Worm (Caenorhabditis elegans) whole organism, young adult: ENCODE measurements around the gene T06E8.2.

ENCODE experiments used
- B0035.1 ChIP-seq: sonication (generic microtip); optimal IDR thresholded peaks from 2 replicates; lab custom pipeline; 2016; ENCODE audit warnings: missing genetic modification characterization, mild to moderate bottlenecking, missing compliant biosample characterization, missing genotype, missing genetic modification reagents
- B0336.3 ChIP-seq: fragments of 200-800 bp; sonication (Bioruptor generic); IDR thresholded peaks from 2 replicates; pipeline ENCODE4 v1.3.6; 2022; ENCODE audit warnings: missing genetic modification characterization, missing compliant biosample characterization
- C17E4.6 ChIP-seq: fragments of 200-800 bp; sonication (Bioruptor generic); IDR thresholded peaks from 2 replicates; pipeline ENCODE4 v1.3.6; 2022; ENCODE audit warnings: missing genetic modification reagents, missing genetic modification characterization, missing compliant biosample characterization
- D2030.7 ChIP-seq: fragments of 200-800 bp; sonication (Bioruptor generic); IDR thresholded peaks from 2 replicates; pipeline ENCODE4 v1.3.6; 2022; ENCODE audit warnings: missing genetic modification reagents, missing genetic modification characterization, missing compliant biosample characterization
- F49E8.2 ChIP-seq: sonication (generic microtip); optimal IDR thresholded peaks from 3 replicates; lab custom pipeline; 2017; ENCODE audit warnings: missing genetic modification characterization, mild to moderate bottlenecking, missing compliant biosample characterization, antibody characterized with exemption, moderate library complexity; ENCODE audit not compliant: insufficient read depth
- F57A8.1 ChIP-seq: fragments of 200-800 bp; sonication (Bioruptor generic); optimal IDR thresholded peaks from 2 replicates; lab custom pipeline; 2018; ENCODE audit warnings: mild to moderate bottlenecking, missing genetic modification characterization, moderate library complexity, missing compliant biosample characterization
- K11D2.4 ChIP-seq: fragments of 200-800 bp; sonication (Bioruptor generic); IDR thresholded peaks from 2 replicates; pipeline ENCODE4 v1.3.6; 2022; ENCODE audit warnings: missing genetic modification reagents, missing genetic modification characterization, missing compliant biosample characterization
- Y53G8AR.9 ChIP-seq: fragments of 200-800 bp; sonication (Bioruptor generic); conservative IDR thresholded peaks from 2 replicates; pipeline ENCODE4 v1.3.6; 2022; ENCODE audit warnings: missing genetic modification reagents, missing genetic modification characterization, missing compliant biosample characterization
- Y79H2A.3 ChIP-seq: fragments of 200-800 bp; sonication (Bioruptor generic); conservative IDR thresholded peaks from 2 replicates; pipeline ENCODE4 v1.3.6; 2022; ENCODE audit warnings: missing genetic modification reagents, missing genetic modification characterization, missing compliant biosample characterization
- Y95B8A.8 ChIP-seq: fragments of 200-800 bp; sonication (Bioruptor generic); IDR thresholded peaks from 2 replicates; pipeline ENCODE4 v1.3.6; 2022; ENCODE audit warnings: missing genetic modification reagents, missing genetic modification characterization, missing compliant biosample characterization
- akir-1 ChIP-seq: fragments of 200-800 bp; sonication (Bioruptor generic); optimal IDR thresholded peaks from 2 replicates; lab custom pipeline; 2018; ENCODE audit warnings: mild to moderate bottlenecking, missing genetic modification characterization, moderate library complexity, missing compliant biosample characterization
- aptf-2 ChIP-seq: fragments of 200-800 bp; sonication (Bioruptor generic); conservative IDR thresholded peaks from 2 replicates; pipeline ENCODE4 v1.3.6; 2022; ENCODE audit warnings: missing genetic modification reagents, missing genetic modification characterization, missing compliant biosample characterization
- aptf-3 ChIP-seq: fragments of 200-800 bp; sonication (Bioruptor generic); IDR thresholded peaks from 2 replicates; pipeline ENCODE4 v1.3.6; 2022; ENCODE audit warnings: missing genetic modification characterization, missing compliant biosample characterization
- athp-1 ChIP-seq: sonication (generic microtip); optimal IDR thresholded peaks from 2 replicates; lab custom pipeline; 2017; ENCODE audit warnings: mild to moderate bottlenecking, missing genetic modification characterization, missing compliant biosample characterization
- attf-3 ChIP-seq: fragments of 200-800 bp; sonication (Bioruptor generic); conservative IDR thresholded peaks from 2 replicates; pipeline ENCODE4 v1.3.6; 2022; ENCODE audit warnings: missing genetic modification reagents, missing genetic modification characterization, missing compliant biosample characterization
- attf-5 ChIP-seq: fragments of 200-800 bp; sonication (Bioruptor generic); optimal IDR thresholded peaks from 2 replicates; lab custom pipeline; 2018; ENCODE audit warnings: mild to moderate bottlenecking, missing genetic modification characterization, missing compliant biosample characterization
- attf-6 ChIP-seq: fragments of 200-800 bp; sonication (Bioruptor generic); IDR thresholded peaks from 2 replicates; pipeline ENCODE4 v1.3.6; 2022; ENCODE audit warnings: missing genetic modification reagents, missing genetic modification characterization, missing compliant biosample characterization
- cebp-1 ChIP-seq, 2 experiments: fragments of 200-800 bp in 1 of 2; sonication (Bioruptor generic) in 1 of 2; sonication (generic microtip) in 1 of 2; IDR thresholded peaks in 1 of 2; optimal IDR thresholded peaks in 1 of 2; 2 replicates each; pipeline versions ENCODE4 v1.3.6 to Lab custom; 2017 to 2022; ENCODE audit warnings: missing compliant biosample characterization in 2 of 2, missing genetic modification characterization in 2 of 2, mild to moderate bottlenecking in 1 of 2, missing genetic modification reagents in 1 of 2, moderate library complexity in 1 of 2
- ceh-91 ChIP-seq: fragments of 200-800 bp; sonication (Bioruptor generic); IDR thresholded peaks from 2 replicates; pipeline ENCODE4 v1.3.6; 2022; ENCODE audit warnings: missing genetic modification reagents, missing genetic modification characterization, missing compliant biosample characterization
- die-1 ChIP-seq: sonication (generic microtip); optimal IDR thresholded peaks from 2 replicates; lab custom pipeline; 2016; ENCODE audit warnings: missing genotype, mild to moderate bottlenecking, missing genetic modification characterization, missing compliant biosample characterization
- dox-1 ChIP-seq: fragments of 200-800 bp; sonication (Bioruptor generic); IDR thresholded peaks from 2 replicates; pipeline ENCODE4 v1.3.6; 2022; ENCODE audit warnings: missing genetic modification reagents, missing genetic modification characterization, missing compliant biosample characterization
- egl-18 ChIP-seq: fragments of 200-800 bp; sonication (Bioruptor generic); IDR thresholded peaks from 2 replicates; pipeline ENCODE4 v1.3.6; 2022; ENCODE audit warnings: missing genetic modification reagents, missing genetic modification characterization, missing compliant biosample characterization
- egl-44 ChIP-seq: fragments of 200-800 bp; sonication (Bioruptor generic); IDR thresholded peaks from 2 replicates; pipeline ENCODE4 v1.3.6; 2022; ENCODE audit warnings: missing genetic modification reagents, missing genetic modification characterization, missing compliant biosample characterization
- ets-4 ChIP-seq: fragments of 200-800 bp; sonication (Bioruptor generic); optimal IDR thresholded peaks from 2 replicates; lab custom pipeline; 2018; ENCODE audit warnings: mild to moderate bottlenecking, missing genetic modification characterization, missing compliant biosample characterization
- him-1 ChIP-seq: sonication (generic microtip); optimal IDR thresholded peaks from 2 replicates; lab custom pipeline; 2016; ENCODE audit warnings: missing genotype, missing genetic modification reagents, missing genetic modification characterization, missing compliant biosample characterization
- hmg-1.2 ChIP-seq: fragments of 200-800 bp; sonication (Bioruptor generic); IDR thresholded peaks from 2 replicates; pipeline ENCODE4 v1.3.6; 2022; ENCODE audit warnings: missing genetic modification reagents, missing genetic modification characterization, missing compliant biosample characterization
- hmg-20 ChIP-seq: fragments of 200-800 bp; sonication (Bioruptor generic); IDR thresholded peaks from 2 replicates; pipeline ENCODE4 v1.3.6; 2022; ENCODE audit warnings: missing genetic modification reagents, missing genetic modification characterization, missing compliant biosample characterization
- hsf-1 ChIP-seq: fragments of 200-800 bp; sonication (Bioruptor generic); IDR thresholded peaks from 2 replicates; pipeline ENCODE4 v1.3.6; 2022; ENCODE audit warnings: missing genetic modification reagents, missing genetic modification characterization, missing compliant biosample characterization
- let-526 ChIP-seq: fragments of 200-800 bp; sonication (Bioruptor generic); IDR thresholded peaks from 2 replicates; pipeline ENCODE4 v1.3.6; 2022; ENCODE audit warnings: missing genetic modification reagents, missing genetic modification characterization, missing compliant biosample characterization
- let-607 ChIP-seq, 2 experiments: fragments of 200-800 bp in 1 of 2; sonication (Bioruptor generic) in 1 of 2; sonication (generic microtip) in 1 of 2; optimal IDR thresholded peaks; 2 replicates each; lab custom pipeline; 2016 to 2018; ENCODE audit warnings: mild to moderate bottlenecking in 2 of 2, missing compliant biosample characterization in 2 of 2, missing genetic modification characterization in 2 of 2, moderate library complexity in 2 of 2, missing genotype in 1 of 2
- lin-26 ChIP-seq: fragments of 200-800 bp; sonication (Bioruptor generic); IDR thresholded peaks from 2 replicates; pipeline ENCODE4 v1.3.6; 2022; ENCODE audit warnings: missing genetic modification reagents, missing genetic modification characterization, missing compliant biosample characterization
- lsl-1 ChIP-seq: fragments of 200-800 bp; sonication (Bioruptor generic); optimal IDR thresholded peaks from 2 replicates; lab custom pipeline; 2018; ENCODE audit warnings: mild to moderate bottlenecking, missing genetic modification characterization, moderate library complexity, missing compliant biosample characterization
- madf-10 ChIP-seq: sonication (generic microtip); optimal IDR thresholded peaks from 2 replicates; lab custom pipeline; 2016; ENCODE audit warnings: mild to moderate bottlenecking, missing genetic modification characterization, missing compliant biosample characterization
- madf-3 ChIP-seq: fragments of 200-800 bp; sonication (Bioruptor generic); IDR thresholded peaks from 2 replicates; pipeline ENCODE4 v1.3.6; 2022; ENCODE audit warnings: missing genetic modification reagents, missing genetic modification characterization, missing compliant biosample characterization
- madf-6 ChIP-seq: fragments of 200-800 bp; sonication (Bioruptor generic); IDR thresholded peaks from 2 replicates; pipeline ENCODE4 v1.3.6; 2022; ENCODE audit warnings: missing genetic modification reagents, missing genetic modification characterization, missing compliant biosample characterization
- nhr-27 ChIP-seq: fragments of 200-800 bp; sonication (Bioruptor generic); optimal IDR thresholded peaks from 2 replicates; lab custom pipeline; 2018; ENCODE audit warnings: mild to moderate bottlenecking, missing genetic modification characterization, moderate library complexity, missing compliant biosample characterization
- pha-4 ChIP-seq: fragments of 150-350 bp; sonication (generic microtip); optimal IDR thresholded peaks from 2 replicates; lab custom pipeline; 2014; ENCODE audit warnings: missing biosample characterization, missing genetic modification reagents, missing genetic modification characterization
- rcor-1 ChIP-seq: fragments of 200-800 bp; sonication (Bioruptor generic); IDR thresholded peaks from 2 replicates; pipeline ENCODE4 v1.3.6; 2022; ENCODE audit warnings: missing genetic modification reagents, missing genetic modification characterization, missing compliant biosample characterization
- sdz-38 ChIP-seq: sonication (generic microtip); optimal IDR thresholded peaks from 2 replicates; lab custom pipeline; 2016; ENCODE audit warnings: missing genotype, missing genetic modification characterization, missing compliant biosample characterization
- tlf-1 ChIP-seq: fragments of 200-800 bp; sonication (Bioruptor generic); optimal IDR thresholded peaks from 2 replicates; lab custom pipeline; 2018; ENCODE audit warnings: mild to moderate bottlenecking, missing genetic modification characterization, missing compliant biosample characterization
- zfh-2 ChIP-seq: fragments of 200-800 bp; sonication (Bioruptor generic); conservative IDR thresholded peaks from 2 replicates; pipeline ENCODE4 v1.3.6; 2022; ENCODE audit warnings: missing genetic modification reagents, missing genetic modification characterization, missing compliant biosample characterization
- zim-3 ChIP-seq: sonication (generic microtip); optimal IDR thresholded peaks from 2 replicates; lab custom pipeline; 2017; ENCODE audit warnings: mild to moderate bottlenecking, missing genetic modification characterization, moderate library complexity, missing compliant biosample characterization

The T06E8.2 gene

DNA sequence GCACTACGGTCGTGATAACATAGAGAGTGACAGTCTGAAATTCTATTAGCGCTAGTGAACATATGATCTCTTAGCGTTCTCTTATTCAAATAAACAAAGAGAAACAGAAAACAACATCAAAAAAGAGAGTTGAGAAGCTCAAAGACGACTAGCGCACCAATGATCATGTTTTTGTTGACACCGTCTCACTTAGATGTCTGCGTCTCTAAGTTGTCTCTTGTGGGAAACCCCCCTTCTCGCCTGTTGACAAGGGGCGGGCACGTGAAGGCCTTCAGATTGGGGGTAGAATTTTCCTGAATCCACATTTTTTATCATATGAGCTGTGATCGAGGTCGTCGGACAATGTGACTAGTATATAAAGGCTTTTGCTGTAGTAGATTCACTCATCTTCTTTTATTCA lies 16.3 kb downstream of the T06E8.2 start (continued):
- TF ChIP-seq pha-4 (tag; lab: Kevin White, UChicago) (no peak), nhr-27 (no peak), ets-4 (GFP tag; lab: Kevin White, UChicago) (no peak), hmg-20 (GFP tag; lab: Robert Waterston, UW) (no peak), ceh-91 (GFP tag; lab: Robert Waterston, UW) (no peak), rcor-1 (GFP tag; lab: Robert Waterston, UW) (no peak), F57A8.1 (no peak), sdz-38 (tag; lab: Kevin White, UChicago) (no peak), attf-3 (GFP tag; lab: Robert Waterston, UW) (no peak), die-1 (tag; lab: Kevin White, UChicago) (no peak), attf-6 (GFP tag; lab: Robert Waterston, UW) (no peak), zim-3 (tag; lab: Kevin White, UChicago) (no peak), egl-44 (GFP tag; lab: Robert Waterston, UW) (no peak), F49E8.2 (tag; lab: Kevin White, UChicago) (no peak), lsl-1 (no peak), madf-10 (tag; lab: Kevin White, UChicago) (no peak), B0035.1 (tag; lab: Kevin White, UChicago) (no peak), C17E4.6 (no peak), hsf-1 (GFP tag; lab: Robert Waterston, UW) (peak; percentile 27; the same call in 1 of the 2 replicates)

- no peak for TF ChIP-seq akir-1
- TF ChIP-seq athp-1 (tag; lab: Kevin White, UChicago): peak; percentile 59
- 0 out of 2 replicates have a peak, but pooled peaks have one; percentile 36 for TF ChIP-seq aptf-3 (GFP tag; lab: Robert Waterston, UW)
- TF ChIP-seq C17E4.6: no peak; the same call in 1 of the 2 replicates
- peak; percentile 10 for TF ChIP-seq lsl-1
- TF ChIP-seq attf-6 (GFP tag; lab: Robert Waterston, UW): peak; percentile 23; the same call in 1 of the 2 replicates
- TF ChIP-seq dox-1: peak; percentile 56
- 0 out of 2 replicates have a peak, but pooled peaks have one; percentile 4 for TF ChIP-seq madf-3 (GFP tag; lab: Robert Waterston, UW)
- peak; percentile 43; the same call in 1 of the 2 replicates for TF ChIP-seq lin-26
- no peak for TF ChIP-seq cebp-1 (GFP tag; IDR thresholded peaks at IDR 0.05; lab: Robert Waterston, UW)
- peak; percentile 60 for TF ChIP-seq cebp-1 (tag; optimal IDR thresholded peaks at IDR 0.05; lab: Kevin White, UChicago)
- TF ChIP-seq K11D2.4: no peak
- no peak for TF ChIP-seq tlf-1 (GFP tag; lab: Kevin White, UChicago)
- TF ChIP-seq madf-10 (tag; lab: Kevin White, UChicago): no peak
- TF ChIP-seq Y95B8A.8 (GFP tag; lab: Robert Waterston, UW): peak; percentile 68
- TF ChIP-seq pha-4 (tag; lab: Kevin White, UChicago): no peak
- peak; percentile 1 for TF ChIP-seq attf-5 (GFP tag; lab: Kevin White, UChicago)
- no peak for TF ChIP-seq egl-18
- TF ChIP-seq Y53G8AR.9 (GFP tag; lab: Robert Waterston, UW): peak; percentile 51; the same call in 1 of the 2 replicates
- no peak for TF ChIP-seq hmg-1.2 (GFP tag; lab: Robert Waterston, UW)
- peak; percentile 22; the same call in 1 of the 2 replicates for TF ChIP-seq D2030.7
- peak; percentile 41; the same call in 1 of the 2 replicates for TF ChIP-seq B0336.3 (GFP tag; lab: Robert Waterston, UW)
- TF ChIP-seq F49E8.2 (tag; lab: Kevin White, UChicago): peak; percentile 7
- TF ChIP-seq Y79H2A.3 (GFP tag; lab: Robert Waterston, UW): peak; percentile 86
- TF ChIP-seq let-607 (tag; optimal IDR thresholded peaks at IDR 0.05; lab: Kevin White, UChicago): no peak
- TF ChIP-seq him-1 (tag; lab: Kevin White, UChicago): no peak
- TF ChIP-seq let-526: 0 out of 2 replicates have a peak, but pooled peaks have one; percentile 28
- TF ChIP-seq madf-6 (GFP tag; lab: Robert Waterston, UW): peak; percentile 15; the same call in 1 of the 2 replicates
- TF ChIP-seq aptf-2 (GFP tag; lab: Robert Waterston, UW): peak; percentile 43; the same call in 1 of the 2 replicates
- no peak for TF ChIP-seq zfh-2 (GFP tag; lab: Robert Waterston, UW)
- TF ChIP-seq hsf-1 (GFP tag; lab: Robert Waterston, UW): peak; percentile 9; the same call in 1 of the 2 replicates
Observed at ce11 chrV:10019083-10019624, 17.1 kb downstream of the T06E8.2 start.
